Worm (Caenorhabditis elegans) whole organism, midembryonic: Measurements from ENCODE around the gene B0546.3.

Experiments
- T22C8.4 ChIP-seq: fragments of 200-800 bp; sonication (Bioruptor generic); IDR thresholded peaks from 2 replicates; pipeline ENCODE4 v1.3.6; 2022; ENCODE audit warnings: missing genetic modification characterization, missing compliant biosample characterization
- med-1 ChIP-seq: sonication (generic microtip); optimal IDR thresholded peaks from 2 replicates; lab custom pipeline; 2017; ENCODE audit warnings: missing genetic modification characterization, mild to moderate bottlenecking, missing compliant biosample characterization, antibody characterized with exemption, missing genetic modification reagents; ENCODE audit not compliant: insufficient read depth

DNA sequence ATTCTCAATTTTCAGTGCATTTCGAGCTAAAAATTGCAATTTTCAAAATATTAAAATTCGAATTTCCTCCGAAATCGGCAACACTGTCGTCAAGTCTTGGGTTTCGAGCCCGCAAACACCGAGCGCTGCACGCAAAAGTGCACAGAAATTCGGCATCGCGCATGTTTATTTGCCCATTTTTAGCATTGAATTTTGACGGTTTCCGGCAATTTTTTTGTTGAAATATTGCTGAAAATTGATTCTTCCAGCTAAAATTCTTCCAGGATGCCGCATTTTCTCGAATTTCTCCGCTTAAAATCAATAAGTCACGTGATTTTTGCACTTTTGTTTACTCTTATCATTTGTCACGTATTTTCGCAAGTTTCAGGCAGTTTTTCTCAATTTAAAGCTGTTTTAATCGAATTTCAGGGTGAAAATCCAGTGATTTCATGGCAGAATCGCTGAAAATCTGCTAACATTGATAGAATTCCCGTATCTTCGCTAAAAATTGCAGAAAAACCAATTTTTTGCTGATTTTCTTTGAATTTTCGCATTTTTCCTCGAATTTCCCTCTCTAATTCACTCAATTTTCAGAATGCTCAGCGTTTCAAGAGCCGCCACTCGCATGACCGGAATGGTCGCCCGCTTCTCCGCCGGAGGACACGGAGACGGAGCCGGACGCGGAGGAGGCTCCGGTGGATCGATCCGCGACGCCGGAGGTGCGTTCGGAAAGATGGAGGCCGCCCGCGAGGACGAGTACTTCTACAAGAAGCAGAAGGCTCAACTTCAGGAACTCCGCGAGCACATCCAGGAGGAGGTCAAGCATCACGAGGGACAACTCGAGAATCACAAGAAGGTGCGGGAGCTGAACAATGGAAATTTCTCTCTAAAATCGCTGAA lies 2.9 kb upstream of the B0546.3 start, which contains the start of gene mai-2:
- TF ChIP-seq med-1 (GFP tag; lab: Kevin White, UChicago): no peak
- no peak for TF ChIP-seq T22C8.4 (GFP tag; lab: Robert Waterston, UW)
